Worm (Caenorhabditis elegans) whole organism, L4 larva: ENCODE results near the gene F58D2.2.

Source experiments
- F10B5.3 ChIP-seq: sonication (generic microtip); optimal IDR thresholded peaks from 2 replicates; lab custom pipeline; 2016; ENCODE audit warnings: mild to moderate bottlenecking, missing genetic modification characterization, missing compliant biosample characterization
- T26A8.4 ChIP-seq: fragments of 200-800 bp; sonication (Bioruptor generic); IDR thresholded peaks from 2 replicates; pipeline ENCODE4 v1.3.6; 2022; ENCODE audit warnings: missing genetic modification characterization, missing compliant biosample characterization
- Y105C5A.15 ChIP-seq: fragments of 200-800 bp; sonication (Bioruptor generic); IDR thresholded peaks from 2 replicates; pipeline ENCODE4 v1.3.6; 2022; ENCODE audit warnings: missing genetic modification characterization, missing compliant biosample characterization
- Y5F2A.4 ChIP-seq: fragments of 200-800 bp; sonication (Bioruptor generic); optimal IDR thresholded peaks from 2 replicates; lab custom pipeline; 2018; ENCODE audit warnings: mild to moderate bottlenecking, missing genetic modification characterization, missing compliant biosample characterization
- Y75B8A.6 ChIP-seq: fragments of 200-800 bp; sonication (Bioruptor generic); IDR thresholded peaks from 2 replicates; pipeline ENCODE4 v1.3.6; 2022; ENCODE audit warnings: missing genetic modification reagents, missing genetic modification characterization, missing compliant biosample characterization
- ZK337.2 ChIP-seq: fragments of 200-800 bp; sonication (Bioruptor generic); IDR thresholded peaks from 2 replicates; pipeline ENCODE4 v1.3.6; 2022; ENCODE audit warnings: missing genetic modification reagents, missing genetic modification characterization, missing compliant biosample characterization
- aha-1 ChIP-seq: fragments of 150-350 bp; peaks from one replicate; lab custom pipeline; 2014; ENCODE audit warnings: missing biosample characterization, missing genetic modification characterization
- aly-2 ChIP-seq: sonication (generic microtip); optimal IDR thresholded peaks from 2 replicates; lab custom pipeline; 2018; ENCODE audit warnings: missing biosample characterization, missing genetic modification characterization
- attf-4 ChIP-seq: sonication (generic microtip); optimal IDR thresholded peaks from 3 replicates; lab custom pipeline; 2017; ENCODE audit warnings: missing biosample characterization, missing genetic modification characterization
- ceh-44 ChIP-seq: fragments of 200-800 bp; sonication (Bioruptor generic); IDR thresholded peaks from 2 replicates; pipeline ENCODE4 v1.3.6; 2022; ENCODE audit warnings: missing genetic modification reagents, missing genetic modification characterization, missing compliant biosample characterization
- ceh-62 ChIP-seq: sonication (generic microtip); optimal IDR thresholded peaks from 2 replicates; lab custom pipeline; 2017; ENCODE audit warnings: missing biosample characterization, missing genetic modification characterization
- ceh-82 ChIP-seq: sonication (generic microtip); optimal IDR thresholded peaks from 2 replicates; lab custom pipeline; 2017; ENCODE audit warnings: missing biosample characterization, missing genetic modification characterization
- ces-1 ChIP-seq: fragments of 150-350 bp; sonication (generic microtip); optimal IDR thresholded peaks from 4 replicates; lab custom pipeline; 2014; ENCODE audit warnings: missing biosample characterization, missing genetic modification reagents, missing genetic modification characterization
- ctbp-1 ChIP-seq: fragments of 200-800 bp; sonication (Bioruptor generic); IDR thresholded peaks from 2 replicates; pipeline ENCODE4 v1.3.6; 2022; ENCODE audit warnings: missing genetic modification reagents, missing genetic modification characterization, missing compliant biosample characterization
- dmd-6 ChIP-seq: fragments of 200-800 bp; sonication (Bioruptor generic); IDR thresholded peaks from 2 replicates; pipeline ENCODE4 v1.3.6; 2022; ENCODE audit warnings: missing genetic modification reagents, missing genetic modification characterization, missing compliant biosample characterization
- dve-1 ChIP-seq: sonication (generic microtip); optimal IDR thresholded peaks from 2 replicates; lab custom pipeline; 2017; ENCODE audit warnings: antibody characterized with exemption, mild to moderate bottlenecking, missing genetic modification characterization, missing compliant biosample characterization; ENCODE audit not compliant: insufficient read depth
- hlh-11 ChIP-seq: fragments of 200-800 bp; sonication (Bioruptor generic); optimal IDR thresholded peaks from 2 replicates; lab custom pipeline; 2018; ENCODE audit warnings: mild to moderate bottlenecking, missing genetic modification characterization, missing compliant biosample characterization
- hlh-30 ChIP-seq: sonication (generic microtip); optimal IDR thresholded peaks from 2 replicates; lab custom pipeline; 2017; ENCODE audit warnings: antibody characterized with exemption, mild to moderate bottlenecking, missing genetic modification characterization, missing compliant biosample characterization; ENCODE audit not compliant: insufficient read depth
- hmg-1.1 ChIP-seq: fragments of 200-800 bp; sonication (Bioruptor generic); IDR thresholded peaks from 2 replicates; pipeline ENCODE4 v1.3.6; 2022; ENCODE audit warnings: missing genetic modification reagents, missing genetic modification characterization, missing compliant biosample characterization
- lim-7 ChIP-seq: fragments of 200-800 bp; sonication (Bioruptor generic); IDR thresholded peaks from 2 replicates; pipeline ENCODE4 v1.3.6; 2022; ENCODE audit warnings: missing genetic modification characterization, missing compliant biosample characterization
- lin-1 ChIP-seq: fragments of 200-800 bp; sonication (Bioruptor generic); IDR thresholded peaks from 2 replicates; pipeline ENCODE4 v1.3.6; 2022; ENCODE audit warnings: missing genetic modification reagents, missing genetic modification characterization, missing compliant biosample characterization
- lin-13 ChIP-seq: fragments of 150-350 bp; optimal IDR thresholded peaks from 2 replicates; lab custom pipeline; 2014; ENCODE audit warnings: missing biosample characterization, missing genetic modification reagents, missing genetic modification characterization
- lin-29 ChIP-seq: fragments of 200-800 bp; sonication (Bioruptor generic); IDR thresholded peaks from 2 replicates; pipeline ENCODE4 v1.3.6; 2022; ENCODE audit warnings: missing genetic modification reagents, missing genetic modification characterization, missing compliant biosample characterization
- lir-3 ChIP-seq: sonication (generic microtip); optimal IDR thresholded peaks from 2 replicates; lab custom pipeline; 2016; ENCODE audit warnings: mild to moderate bottlenecking, missing genetic modification characterization, missing compliant biosample characterization
- madf-9 ChIP-seq: fragments of 200-800 bp; sonication (Bioruptor generic); conservative IDR thresholded peaks from 2 replicates; pipeline ENCODE4 v1.3.6; 2022; ENCODE audit warnings: missing genetic modification reagents, missing genetic modification characterization, missing compliant biosample characterization
- mdl-1 ChIP-seq, 2 experiments: fragments of 150-350 bp in 1 of 2; sonication (generic microtip) in 1 of 2; optimal IDR thresholded peaks; 2 replicates each; lab custom pipeline; 2014 to 2017; ENCODE audit warnings: missing biosample characterization in 2 of 2, missing genetic modification characterization in 2 of 2
- nhr-25 ChIP-seq: sonication (generic microtip); optimal IDR thresholded peaks from 2 replicates; lab custom pipeline; 2017; ENCODE audit warnings: missing genetic modification characterization, mild to moderate bottlenecking, missing compliant biosample characterization, antibody characterized with exemption, moderate library complexity, borderline replicate concordance; ENCODE audit not compliant: insufficient read depth
- nhr-6 ChIP-seq: fragments of 150-350 bp; optimal IDR thresholded peaks from 2 replicates; lab custom pipeline; 2014; ENCODE audit warnings: missing biosample characterization, missing genetic modification characterization
- nhr-77 ChIP-seq: fragments of 150-350 bp; optimal IDR thresholded peaks from 2 replicates; lab custom pipeline; 2014; ENCODE audit warnings: missing biosample characterization, missing genetic modification characterization
- pha-4 ChIP-seq, 2 experiments: fragments of 150-350 bp in 1 of 2; fragments of 200-800 bp in 1 of 2; sonication (Bioruptor generic) in 1 of 2; IDR thresholded peaks in 1 of 2; optimal IDR thresholded peaks in 1 of 2; 2 replicates each; pipeline versions ENCODE4 v1.3.6 to Lab custom; 2014 to 2022; ENCODE audit warnings: missing genetic modification characterization in 2 of 2, missing genetic modification reagents in 2 of 2, missing biosample characterization in 1 of 2, missing compliant biosample characterization in 1 of 2
- rbr-2 ChIP-seq: sonication (generic microtip); optimal IDR thresholded peaks from 2 replicates; lab custom pipeline; 2016; ENCODE audit warnings: missing genotype, missing genetic modification characterization, missing compliant biosample characterization
- set-16 ChIP-seq: fragments of 200-800 bp; sonication (Bioruptor generic); IDR thresholded peaks from 2 replicates; pipeline ENCODE4 v1.3.6; 2022; ENCODE audit warnings: missing genetic modification reagents, missing genetic modification characterization, missing compliant biosample characterization
- spr-1 ChIP-seq: sonication (generic microtip); optimal IDR thresholded peaks from 2 replicates; lab custom pipeline; 2016; ENCODE audit warnings: mild to moderate bottlenecking, missing genetic modification characterization, missing compliant biosample characterization
- tag-97 ChIP-seq: fragments of 200-800 bp; sonication (Bioruptor generic); IDR thresholded peaks from 2 replicates; pipeline ENCODE4 v1.3.6; 2022; ENCODE audit warnings: missing genetic modification characterization, missing compliant biosample characterization
- unc-130 ChIP-seq: sonication (generic microtip); optimal IDR thresholded peaks from 2 replicates; lab custom pipeline; 2016; ENCODE audit warnings: missing genetic modification reagents, missing genetic modification characterization, missing compliant biosample characterization
- unc-39 ChIP-seq: sonication (generic microtip); optimal IDR thresholded peaks from 2 replicates; lab custom pipeline; 2017; ENCODE audit warnings: missing biosample characterization, missing genetic modification characterization
- unc-62 ChIP-seq, 3 experiments: fragments of 150-350 bp in 1 of 3; sonication (generic microtip); optimal IDR thresholded peaks in 2 of 3; peaks in 1 of 3; 1 replicate in 1 of 3; 2 replicates in 2 of 3; lab custom pipeline; 2014 to 2017; ENCODE audit warnings: missing biosample characterization in 3 of 3, missing genetic modification characterization in 3 of 3, missing genetic modification reagents in 3 of 3, missing genotype in 1 of 3
- vab-7 ChIP-seq: fragments of 200-800 bp; sonication (Bioruptor generic); IDR thresholded peaks from 2 replicates; pipeline ENCODE4 v1.3.6; 2022; ENCODE audit warnings: missing genetic modification reagents, missing genetic modification characterization, missing compliant biosample characterization
- zag-1 ChIP-seq: fragments of 150-350 bp; optimal IDR thresholded peaks from 2 replicates; lab custom pipeline; 2014; ENCODE audit warnings: missing biosample characterization, missing genetic modification characterization
- zfp-2 ChIP-seq: sonication (generic microtip); optimal IDR thresholded peaks from 2 replicates; lab custom pipeline; 2016; ENCODE audit warnings: mild to moderate bottlenecking, missing genetic modification characterization, missing compliant biosample characterization
- zip-11 ChIP-seq: fragments of 200-800 bp; sonication (Bioruptor generic); IDR thresholded peaks from 2 replicates; pipeline ENCODE4 v1.3.6; 2022; ENCODE audit warnings: missing genetic modification characterization, missing compliant biosample characterization
- zip-2 ChIP-seq: fragments of 150-350 bp; optimal IDR thresholded peaks from 2 replicates; lab custom pipeline; 2014; ENCODE audit warnings: missing biosample characterization, missing genetic modification characterization
- ztf-11 ChIP-seq: fragments of 150-350 bp; optimal IDR thresholded peaks from 2 replicates; lab custom pipeline; 2014; ENCODE audit warnings: missing biosample characterization, missing genetic modification characterization

Gene F58D2.2

DNA sequence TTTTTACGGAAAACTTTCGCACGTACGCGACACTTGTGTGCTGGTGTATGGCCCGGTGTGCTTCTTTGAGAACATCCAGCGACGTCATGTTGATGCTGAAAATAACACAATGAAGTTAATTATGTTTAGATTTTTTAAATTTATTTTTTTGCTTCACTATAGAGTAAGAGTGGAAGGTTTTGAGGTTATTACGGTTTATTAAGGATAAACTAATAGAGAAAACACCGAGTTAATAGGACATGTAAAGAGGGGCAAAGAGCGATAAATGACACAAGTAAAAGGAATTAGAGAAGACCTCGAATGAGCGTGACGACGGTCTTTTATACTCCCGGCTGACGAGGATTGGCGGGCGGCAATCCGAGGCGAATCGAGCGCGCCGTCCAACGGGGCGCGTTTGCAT, 608 bp upstream of the F58D2.2 start, which contains the start of gene F58D2.4:
TSS of gene F58D2.4 (minus strand) at position 101 of the 400 bp plus-strand sequence.
- TF ChIP-seq hmg-1.1 (GFP tag; lab: Robert Waterston, UW) (no peak), attf-4 (no peak), lin-29 (GFP tag; lab: Robert Waterston, UW) (no peak), lin-13 (GFP tag; lab: Kevin White, UChicago) (no peak), vab-7 (no peak), nhr-25 (tag; lab: Kevin White, UChicago) (no peak), hlh-11 (tag; lab: Kevin White, UChicago) (no peak), tag-97 (no peak), lim-7 (GFP tag; lab: Robert Waterston, UW) (no peak), ceh-44 (GFP tag; lab: Robert Waterston, UW) (no peak), dmd-6 (GFP tag; lab: Robert Waterston, UW) (no peak), spr-1 (tag; lab: Kevin White, UChicago) (no peak), unc-62 (GFP tag; optimal IDR thresholded peaks at IDR 0.05 in 1 of 2; lab: Kevin White, UChicago) (no peak), unc-62 (tag; optimal IDR thresholded peaks at IDR 0.05; lab: Kevin White, UChicago) (no peak), dve-1 (tag; lab: Kevin White, UChicago) (no peak), ceh-82 (tag; lab: Kevin White, UChicago) (no peak), mdl-1 (tag; optimal IDR thresholded peaks at IDR 0.05; lab: Kevin White, UChicago) (no peak), lin-1 (GFP tag; lab: Robert Waterston, UW) (no peak), nhr-77 (tag; lab: Kevin White, UChicago) (no peak), ZK337.2 (no peak)

DNA sequence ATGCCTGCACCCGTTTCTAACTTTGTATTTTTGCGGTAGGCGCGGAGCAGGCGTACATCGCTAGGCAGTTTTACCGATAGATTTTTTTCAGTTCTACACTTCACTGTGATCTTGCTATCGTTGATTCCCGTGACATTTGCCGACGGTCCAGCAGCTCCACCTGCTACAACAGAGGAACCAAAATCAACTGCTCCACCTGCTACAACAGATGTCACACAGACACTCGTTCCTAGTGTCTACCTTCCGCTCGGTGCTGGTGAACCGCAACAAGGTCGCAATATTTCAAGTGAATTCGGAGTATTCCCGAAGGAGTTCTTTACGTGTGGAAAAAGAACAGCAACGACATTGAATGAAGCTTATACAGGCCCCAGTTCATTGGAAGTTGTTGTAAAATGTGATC, 508 bp downstream of the F58D2.2 start:
- TF ChIP-seq nhr-6 (tag; lab: Kevin White, UChicago) = no peak
- TF ChIP-seq zip-2 (tag; lab: Kevin White, UChicago) = no peak
- no peak for TF ChIP-seq zag-1 (tag; lab: Kevin White, UChicago)

DNA sequence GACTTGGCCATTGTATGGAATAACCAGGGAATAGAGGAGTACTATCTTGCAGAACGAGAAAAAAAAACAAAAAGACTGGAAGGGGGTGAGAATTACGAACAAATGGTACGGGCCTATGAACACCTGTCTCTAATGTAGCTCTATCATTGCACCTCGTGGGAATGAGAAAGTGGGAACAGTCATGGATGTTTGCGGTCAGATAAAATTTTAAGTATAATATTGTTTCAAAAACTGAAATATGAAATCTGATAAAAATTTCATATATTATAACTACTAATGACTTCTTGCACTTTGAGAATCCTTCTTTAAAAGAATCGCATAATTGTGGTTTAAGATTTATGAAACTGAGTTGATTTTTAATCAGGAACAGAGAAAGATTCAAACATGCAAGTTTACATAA, 3.7 kb downstream of the F58D2.2 start, which contains the start of gene F58D2.5:
TSS of gene F58D2.5 (minus strand) at position 101 of the 400 bp plus-strand sequence.
- TF ChIP-seq lir-3 (no peak), unc-39 (tag; lab: Kevin White, UChicago) (no peak)

DNA sequence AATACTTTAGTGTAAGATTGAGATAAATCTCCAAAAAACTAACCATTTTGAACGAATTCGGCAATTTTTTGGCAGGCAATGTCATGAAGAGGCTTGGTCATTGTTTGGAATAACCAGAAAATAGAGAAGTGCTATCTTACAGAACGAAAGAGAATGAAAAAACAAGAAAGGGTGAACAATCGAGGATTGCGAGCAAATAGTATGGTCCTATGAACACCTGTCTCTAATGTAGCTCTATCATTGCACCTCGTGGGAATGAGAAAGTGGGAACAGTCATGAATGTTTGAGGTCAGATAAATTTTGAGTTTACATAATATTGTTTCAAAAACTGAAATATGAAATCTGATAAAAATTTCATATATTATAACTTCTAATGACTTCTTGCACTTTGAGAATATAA, 7.7 kb downstream of the F58D2.2 start, which contains the start of gene C48D1.1:
TSS of gene C48D1.1 (minus strand) at position 101 of the 400 bp plus-strand sequence.
- TF ChIP-seq aha-1 (tag; lab: Kevin White, UChicago) = peak; percentile 49
- no peak for TF ChIP-seq tag-97
- no peak for TF ChIP-seq ztf-11 (tag; lab: Kevin White, UChicago)
- TF ChIP-seq ctbp-1 = no peak
- TF ChIP-seq zfp-2 = no peak

DNA sequence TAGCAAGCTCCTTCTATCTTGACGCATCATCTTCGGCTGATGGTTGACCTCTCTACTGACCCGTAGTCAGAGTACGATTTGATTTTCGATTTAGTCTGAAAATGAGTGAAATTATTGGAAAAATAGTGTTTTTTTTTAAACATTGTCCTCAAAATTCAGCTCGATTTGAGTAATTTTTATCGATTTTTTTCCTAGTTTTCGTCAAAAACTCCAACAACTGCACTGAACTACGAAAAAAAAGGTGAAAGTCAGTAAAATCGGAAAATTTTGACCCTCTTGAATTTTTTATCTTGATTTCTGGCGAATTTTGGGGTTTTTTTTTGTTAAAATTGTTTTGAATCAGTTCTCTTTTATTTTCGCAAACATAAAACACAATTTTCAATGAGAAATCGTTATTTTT, 14.5 kb downstream of the F58D2.2 start, which contains the start of gene ced-3:
TSS of gene ced-3 (minus strand) at position 101 of the 400 bp plus-strand sequence.
- TF ChIP-seq ceh-62 (tag; lab: Kevin White, UChicago) = no peak
- no peak for TF ChIP-seq T26A8.4 (GFP tag; lab: Robert Waterston, UW)
- no peak for TF ChIP-seq Y75B8A.6 (GFP tag; lab: Robert Waterston, UW)
- no peak for TF ChIP-seq Y105C5A.15 (GFP tag; lab: Robert Waterston, UW)
- TF ChIP-seq ces-1 (GFP tag; lab: Kevin White, UChicago) = no peak
- no peak for TF ChIP-seq Y5F2A.4 (GFP tag; lab: Kevin White, UChicago)
- no peak for TF ChIP-seq rbr-2
- no peak for TF ChIP-seq attf-4
- TF ChIP-seq pha-4 (GFP tag; IDR thresholded peaks at IDR 0.05; lab: Robert Waterston, UW) = no peak
- no peak for TF ChIP-seq pha-4 (tag; optimal IDR thresholded peaks at IDR 0.05; lab: Kevin White, UChicago)
- TF ChIP-seq lin-13 (GFP tag; lab: Kevin White, UChicago) = no peak
- TF ChIP-seq zip-11 (GFP tag; lab: Robert Waterston, UW) = no peak
- no peak for TF ChIP-seq aly-2 (tag; lab: Kevin White, UChicago)
- TF ChIP-seq tag-97 = no peak
- no peak for TF ChIP-seq ceh-44 (GFP tag; lab: Robert Waterston, UW)
- no peak for TF ChIP-seq madf-9 (GFP tag; lab: Robert Waterston, UW)
- no peak for TF ChIP-seq ztf-11 (tag; lab: Kevin White, UChicago)
- no peak for TF ChIP-seq hlh-30 (tag; lab: Kevin White, UChicago)
- TF ChIP-seq F10B5.3 (tag; lab: Kevin White, UChicago) = no peak
- TF ChIP-seq set-16 (GFP tag; lab: Robert Waterston, UW) = no peak
- no peak for TF ChIP-seq unc-130
